Worm (Caenorhabditis elegans): ENCODE data around the gene R13H4.6.

ce11 chrV:11857756-11858155 is 5.2 kb upstream of the R13H4.6 start:
- TF ChIP-seq unc-62 (GFP tag; optimal IDR thresholded peaks at IDR 0.05 in 1 of 2) (no peak), unc-62 (tag; optimal IDR thresholded peaks at IDR 0.05) (no peak), R02D3.7 (tag; optimal IDR thresholded peaks at IDR 0.05) (no peak), nhr-11 (tag; optimal IDR thresholded peaks at IDR 0.05) (no peak), nhr-28 (tag; optimal IDR thresholded peaks at IDR 0.05) (peak; percentile 25), ceh-28 (tag; optimal IDR thresholded peaks at IDR 0.05) (no peak), zip-2 (tag; optimal IDR thresholded peaks at IDR 0.05) (no peak), ama-1 (optimal IDR thresholded peaks at IDR 0.05) (no peak), unc-39 (tag; optimal IDR thresholded peaks at IDR 0.05) (no peak), dmd-6 (GFP tag; IDR thresholded peaks at IDR 0.05) (peak; percentile 25; the same call in 1 of the 2 replicates), nhr-237 (tag; optimal IDR thresholded peaks at IDR 0.05) (no peak), spr-1 (tag; optimal IDR thresholded peaks at IDR 0.05) (no peak), php-3 (GFP tag; IDR thresholded peaks at IDR 0.05) (no peak)

Measured in whole organism, L4 larva.